Fruit fly (Drosophila melanogaster) whole organism, embryonic: ENCODE data around the gene ssp5.
A peak's percentile ranks its signal among the peaks of the same experiment; 100 is the strongest.

Source experiments
- Awh ChIP-seq: fragments of 200-800 bp; sonication (Bioruptor generic); IDR thresholded peaks from 2 replicates; pipeline ENCODE4, ENCODE4 v1.3.6; 2022; ENCODE audit warnings: missing biosample characterization, missing genetic modification characterization
- Bgb ChIP-seq: fragments of 200-800 bp; sonication (Bioruptor generic); IDR thresholded peaks from 2 replicates; pipeline ENCODE4 v1.3.6; 2022; ENCODE audit warnings: missing biosample characterization, missing genetic modification characterization; ENCODE audit not compliant: partially characterized antibody
- CG10274 ChIP-seq: fragments of 200-800 bp; sonication (Bioruptor generic); optimal IDR thresholded peaks from 3 replicates; lab custom pipeline; 2017; ENCODE audit warnings: missing biosample characterization, mild to moderate bottlenecking, missing genetic modification characterization
- CG11398 ChIP-seq: fragments of 200-800 bp; sonication (Bioruptor generic); optimal IDR thresholded peaks from 2 replicates; lab custom pipeline; 2016; ENCODE audit warnings: missing biosample characterization, missing genetic modification characterization
- CG11723 ChIP-seq: fragments of 200-800 bp; sonication (Bioruptor generic); optimal IDR thresholded peaks from 2 replicates; lab custom pipeline; 2017; ENCODE audit warnings: missing biosample characterization, mild to moderate bottlenecking, missing genetic modification characterization
- CG12391 ChIP-seq: fragments of 200-800 bp; sonication (Bioruptor generic); optimal IDR thresholded peaks from 3 replicates; lab custom pipeline; 2018; ENCODE audit warnings: missing biosample characterization, mild to moderate bottlenecking, missing genetic modification characterization, moderate library complexity
- CG13287 ChIP-seq: fragments of 200-800 bp; sonication (Bioruptor generic); IDR thresholded peaks from 2 replicates; pipeline ENCODE4 v1.3.6; 2022; ENCODE audit warnings: missing biosample characterization, missing genetic modification characterization; ENCODE audit not compliant: partially characterized antibody
- CG15601 ChIP-seq: fragments of 200-800 bp; sonication (Bioruptor generic); optimal IDR thresholded peaks from 3 replicates; lab custom pipeline; 2019; ENCODE audit warnings: missing biosample characterization, mild to moderate bottlenecking, missing genetic modification characterization, moderate library complexity
- CG16779 ChIP-seq: fragments of 200-800 bp; sonication (Bioruptor generic); IDR thresholded peaks from 2 replicates; pipeline ENCODE4 v1.3.6; 2022; ENCODE audit warnings: missing biosample characterization, missing genetic modification characterization
- CG18599 ChIP-seq: fragments of 200-800 bp; sonication (Bioruptor generic); optimal IDR thresholded peaks from 3 replicates; lab custom pipeline; 2017; ENCODE audit warnings: missing biosample characterization, missing genetic modification characterization, mild to moderate bottlenecking, moderate library complexity, missing genetic modification reagents
- CG18764 ChIP-seq: fragments of 200-800 bp; sonication (Bioruptor generic); optimal IDR thresholded peaks from 3 replicates; lab custom pipeline; 2016; ENCODE audit warnings: missing biosample characterization, missing genetic modification characterization
- CG2875 ChIP-seq: fragments of 200-800 bp; sonication (Bioruptor generic); optimal IDR thresholded peaks from 2 replicates; lab custom pipeline; 2017; ENCODE audit warnings: missing biosample characterization, mild to moderate bottlenecking, missing genetic modification characterization, missing genetic modification reagents
- CG3407 ChIP-seq: fragments of 200-800 bp; sonication (Bioruptor generic); optimal IDR thresholded peaks from 2 replicates; lab custom pipeline; 2018; ENCODE audit warnings: missing biosample characterization, mild to moderate bottlenecking, missing genetic modification characterization
- CG8290 ChIP-seq, 3 experiments: fragments of 200-800 bp; sonication (Bioruptor generic); optimal IDR thresholded peaks; 2 replicates each; lab custom pipeline; 2016 to 2019; ENCODE audit warnings: missing biosample characterization in 3 of 3, missing genetic modification characterization in 3 of 3, mild to moderate bottlenecking in 2 of 3, moderate library complexity in 1 of 3
- CHES-1-like ChIP-seq: fragments of 200-800 bp; sonication (Bioruptor generic); optimal IDR thresholded peaks from 2 replicates; lab custom pipeline; 2016; ENCODE audit warnings: missing biosample characterization, missing genetic modification characterization
- Chrac-16 ChIP-seq: fragments of 200-800 bp; sonication (Bioruptor generic); optimal IDR thresholded peaks from 3 replicates; lab custom pipeline; 2016; ENCODE audit warnings: missing biosample characterization, missing genetic modification characterization
- Doc2 ChIP-seq: fragments of 200-800 bp; sonication (Bioruptor generic); IDR thresholded peaks from 2 replicates; pipeline ENCODE4 v1.3.6; 2022; ENCODE audit warnings: missing biosample characterization, missing genetic modification characterization
- HHEX ChIP-seq: fragments of 200-800 bp; sonication (Bioruptor generic); optimal IDR thresholded peaks from 3 replicates; lab custom pipeline; 2017; ENCODE audit warnings: missing biosample characterization, mild to moderate bottlenecking, missing genetic modification characterization, missing genetic modification reagents
- HLH4C ChIP-seq: fragments of 200-800 bp; sonication (Bioruptor generic); IDR thresholded peaks from 3 replicates; pipeline ENCODE4 v1.3.6; 2022; ENCODE audit warnings: missing biosample characterization, missing genetic modification characterization; ENCODE audit not compliant: partially characterized antibody
- Kr ChIP-seq: fragments of 200-800 bp; sonication (Bioruptor generic); optimal IDR thresholded peaks from 2 replicates; lab custom pipeline; 2017; ENCODE audit warnings: missing biosample characterization, mild to moderate bottlenecking, missing genetic modification characterization
- Max ChIP-seq: fragments of 200-800 bp; sonication (Bioruptor generic); optimal IDR thresholded peaks from 2 replicates; lab custom pipeline; 2016; ENCODE audit warnings: missing biosample characterization, mild to moderate bottlenecking, missing genetic modification characterization
- PHDP ChIP-seq: fragments of 200-800 bp; sonication (Bioruptor generic); optimal IDR thresholded peaks from 3 replicates; lab custom pipeline; 2018; ENCODE audit warnings: missing biosample characterization, mild to moderate bottlenecking, missing genetic modification characterization, moderate library complexity
- Pdp1 ChIP-seq, 2 experiments: fragments of 200-800 bp; sonication (Bioruptor generic); optimal IDR thresholded peaks; 3 replicates each; lab custom pipeline; 2016; ENCODE audit warnings: missing biosample characterization in 2 of 2, missing genetic modification characterization in 2 of 2, mild to moderate bottlenecking in 1 of 2, moderate library complexity in 1 of 2
- Sox102F ChIP-seq: fragments of 200-800 bp; sonication (Bioruptor generic); optimal IDR thresholded peaks from 2 replicates; lab custom pipeline; 2018; ENCODE audit warnings: missing biosample characterization, mild to moderate bottlenecking, missing genetic modification characterization, moderate library complexity
- Sry-β ChIP-seq: fragments of 200-800 bp; sonication (Bioruptor generic); optimal IDR thresholded peaks from 2 replicates; lab custom pipeline; 2018; ENCODE audit warnings: missing biosample characterization, mild to moderate bottlenecking, missing genetic modification characterization, moderate library complexity
- Stat92E ChIP-seq, 3 experiments: fragments of >200 bp in 2 of 3; fragments of 200-800 bp in 1 of 3; sonication (Bioruptor generic) in 1 of 3; optimal IDR thresholded peaks; 2 replicates each; lab custom pipeline; 2017 to 2019; ENCODE audit warnings: missing biosample characterization in 3 of 3, missing genetic modification characterization in 3 of 3, mild to moderate bottlenecking in 1 of 3, moderate library complexity in 1 of 3
- Xrp1 ChIP-seq: fragments of 200-800 bp; sonication (Bioruptor generic); IDR thresholded peaks from 2 replicates; pipeline ENCODE4 v1.3.6; 2022; ENCODE audit warnings: missing biosample characterization, missing genetic modification characterization
- ara ChIP-seq: fragments of 200-800 bp; sonication (Bioruptor generic); IDR thresholded peaks from 2 replicates; pipeline ENCODE4 v1.3.6; 2022; ENCODE audit warnings: missing biosample characterization, missing genetic modification characterization
- az2 ChIP-seq: fragments of 200-800 bp; sonication (Bioruptor generic); optimal IDR thresholded peaks from 3 replicates; lab custom pipeline; 2016; ENCODE audit warnings: missing biosample characterization, missing genetic modification characterization
- bbx ChIP-seq: fragments of 200-800 bp; sonication (Bioruptor generic); IDR thresholded peaks from 2 replicates; pipeline ENCODE4 v1.3.6; 2022; ENCODE audit warnings: missing biosample characterization, missing genetic modification characterization; ENCODE audit not compliant: partially characterized antibody
- bsh ChIP-seq, 2 experiments: fragments of 200-800 bp; sonication (Bioruptor generic); optimal IDR thresholded peaks; 2 replicates each; lab custom pipeline; 2017 to 2018; ENCODE audit warnings: mild to moderate bottlenecking in 2 of 2, missing biosample characterization in 2 of 2, missing genetic modification characterization in 2 of 2, moderate library complexity in 1 of 2
- cato ChIP-seq: fragments of 200-800 bp; sonication (Bioruptor generic); optimal IDR thresholded peaks from 2 replicates; lab custom pipeline; 2016; ENCODE audit warnings: missing biosample characterization, missing genetic modification characterization, borderline replicate concordance
- fd64A ChIP-seq: fragments of 200-800 bp; sonication (Bioruptor generic); optimal IDR thresholded peaks from 3 replicates; lab custom pipeline; 2018; ENCODE audit warnings: missing biosample characterization, mild to moderate bottlenecking, missing genetic modification characterization
- gro ChIP-seq: fragments of 200-800 bp; sonication (Bioruptor generic); optimal IDR thresholded peaks from 2 replicates; lab custom pipeline; 2016; ENCODE audit warnings: missing biosample characterization, missing genetic modification characterization
- jing ChIP-seq: fragments of 200-800 bp; sonication (Bioruptor generic); optimal IDR thresholded peaks from 2 replicates; lab custom pipeline; 2018; ENCODE audit warnings: missing biosample characterization, mild to moderate bottlenecking, missing genetic modification characterization
- lola ChIP-seq, 3 experiments: fragments of >200 bp in 2 of 3; fragments of 200-800 bp in 1 of 3; sonication (Bioruptor generic) in 1 of 3; optimal IDR thresholded peaks; 2 replicates each; lab custom pipeline; 2017 to 2019; ENCODE audit warnings: missing biosample characterization in 3 of 3, missing genetic modification characterization in 3 of 3, mild to moderate bottlenecking in 1 of 3, moderate library complexity in 1 of 3
- pb ChIP-seq: fragments of 200-800 bp; sonication (Bioruptor generic); optimal IDR thresholded peaks from 3 replicates; lab custom pipeline; 2016; ENCODE audit warnings: missing biosample characterization, missing genetic modification characterization
- ro ChIP-seq: fragments of 200-800 bp; sonication (Bioruptor generic); IDR thresholded peaks from 2 replicates; pipeline ENCODE4 v1.3.6; 2022; ENCODE audit warnings: missing biosample characterization, missing genetic modification characterization
- sc ChIP-seq, 3 experiments: fragments of >200 bp in 2 of 3; fragments of 200-800 bp in 1 of 3; sonication (Bioruptor generic) in 1 of 3; optimal IDR thresholded peaks; 2 replicates in 2 of 3; 3 replicates in 1 of 3; lab custom pipeline; 2017; ENCODE audit warnings: mild to moderate bottlenecking in 1 of 3, missing biosample characterization in 1 of 3, missing genetic modification characterization in 1 of 3, missing genetic modification reagents in 1 of 3
- sim ChIP-seq: fragments of 200-800 bp; sonication (Bioruptor generic); IDR thresholded peaks from 2 replicates; pipeline ENCODE4 v1.3.6; 2022; ENCODE audit warnings: missing biosample characterization, missing genetic modification characterization
- sima ChIP-seq: fragments of 200-800 bp; sonication (Bioruptor generic); optimal IDR thresholded peaks from 2 replicates; lab custom pipeline; 2016; ENCODE audit warnings: missing biosample characterization, missing genetic modification characterization
- sob ChIP-seq: fragments of 200-800 bp; sonication (Bioruptor generic); IDR thresholded peaks from 2 replicates; pipeline ENCODE4 v1.3.6; 2022; ENCODE audit warnings: missing biosample characterization, missing genetic modification characterization
- tna ChIP-seq: fragments of 200-800 bp; sonication (Bioruptor generic); IDR thresholded peaks from 2 replicates; pipeline ENCODE4 v1.3.6; 2022; ENCODE audit warnings: missing biosample characterization, missing genetic modification characterization; ENCODE audit not compliant: partially characterized antibody
- trem ChIP-seq: fragments of 200-800 bp; optimal IDR thresholded peaks from 3 replicates; lab custom pipeline; 2019; ENCODE audit warnings: missing biosample characterization, mild to moderate bottlenecking, missing genetic modification characterization, moderate library complexity
- wek ChIP-seq: fragments of 200-800 bp; sonication (Bioruptor generic); optimal IDR thresholded peaks from 3 replicates; lab custom pipeline; 2018; ENCODE audit warnings: missing biosample characterization, mild to moderate bottlenecking, missing genetic modification characterization, moderate library complexity
- zf30C ChIP-seq: fragments of 200-800 bp; sonication (Bioruptor generic); optimal IDR thresholded peaks from 3 replicates; lab custom pipeline; 2018; ENCODE audit warnings: missing biosample characterization, mild to moderate bottlenecking, missing genetic modification characterization

The ssp5 gene

dm6 chr3R:11992934-11993670 lies 39.8 kb upstream of the ssp5 start, which contains the start of gene mfas (continued):
- TF ChIP-seq CG11398 (GFP tag; lab: Kevin White, UChicago): no peak
- no peak for TF ChIP-seq CG16779 (GFP tag; lab: Robert Waterston, UW)
- TF ChIP-seq CG2875 (GFP tag; lab: Kevin White, UChicago): peak; percentile 43
- no peak for TF ChIP-seq cato (GFP tag; lab: Kevin White, UChicago)
- no peak for TF ChIP-seq CG12391
- peak; percentile 14 for TF ChIP-seq Sox102F (GFP tag; lab: Kevin White, UChicago)
- peak; percentile 71 for TF ChIP-seq wek (GFP tag; lab: Kevin White, UChicago)
- no peak for TF ChIP-seq CG8290 (GFP tag; optimal IDR thresholded peaks at IDR 0.05; lab: Kevin White, UChicago)
- peak in 1 of 2 experiments; percentile 42 for TF ChIP-seq CG8290 (tag; optimal IDR thresholded peaks at IDR 0.05; lab: Kevin White, UChicago)
- 0 out of 2 replicates have a peak, but pooled peaks have one; percentile 6 for TF ChIP-seq ara (GFP tag; lab: Robert Waterston, UW)
- TF ChIP-seq CG10274 (GFP tag; lab: Kevin White, UChicago): no peak
- TF ChIP-seq bbx (GFP tag; lab: Robert Waterston, UW): peak; percentile 22; the same call in 1 of the 2 replicates
- peak in 1 of 2 experiments; percentile 10 for TF ChIP-seq Pdp1 (GFP tag; optimal IDR thresholded peaks at IDR 0.05; lab: Kevin White, UChicago)
- peak; percentile 16 for TF ChIP-seq Xrp1 (GFP tag; lab: Robert Waterston, UW)
- TF ChIP-seq trem: no peak
- TF ChIP-seq Kr: no peak
- TF ChIP-seq sim (GFP tag; lab: Robert Waterston, UW): no peak
- TF ChIP-seq Bgb (GFP tag; lab: Robert Waterston, UW): peak; percentile 7; the same call in 1 of the 2 replicates
- TF ChIP-seq az2 (GFP tag; lab: Kevin White, UChicago): no peak
- peak; percentile 25; the same call in 1 of the 2 replicates for TF ChIP-seq CG13287 (GFP tag; lab: Robert Waterston, UW)
- peak; percentile 15 for TF ChIP-seq PHDP (tag; lab: Kevin White, UChicago)
- TF ChIP-seq CG18764 (GFP tag; lab: Kevin White, UChicago): no peak
- peak; percentile 36; the same call in 1 of the 3 replicates for TF ChIP-seq HLH4C (GFP tag; lab: Robert Waterston, UW)
- peak; percentile 7 for TF ChIP-seq CG11723 (GFP tag; lab: Kevin White, UChicago)
- no peak for TF ChIP-seq Sry-β (GFP tag; lab: Kevin White, UChicago)
- TF ChIP-seq pb (GFP tag; lab: Kevin White, UChicago): peak; percentile 5
- no peak for TF ChIP-seq Doc2 (GFP tag; lab: Robert Waterston, UW)
- peak; percentile 44 for TF ChIP-seq fd64A (GFP tag; lab: Kevin White, UChicago)
- TF ChIP-seq CG18599: peak; percentile 26
- no peak for TF ChIP-seq Stat92E (GFP tag; optimal IDR thresholded peaks at IDR 0.05; lab: Kevin White, UChicago)
- peak in 1 of 2 experiments; percentile 52 for TF ChIP-seq bsh (GFP tag; optimal IDR thresholded peaks at IDR 0.05; lab: Kevin White, UChicago)
- TF ChIP-seq sima (GFP tag; lab: Kevin White, UChicago): no peak
- no peak for TF ChIP-seq Max
- peak; percentile 23 for TF ChIP-seq CG3407 (GFP tag; lab: Kevin White, UChicago)
- TF ChIP-seq zf30C (GFP tag; lab: Kevin White, UChicago): peak; percentile 14
- TF ChIP-seq jing: no peak
- peak; percentile 17 for TF ChIP-seq HHEX (GFP tag; lab: Kevin White, UChicago)
- TF ChIP-seq ro (GFP tag; lab: Robert Waterston, UW): no peak
- TF ChIP-seq lola (GFP tag; optimal IDR thresholded peaks at IDR 0.05; lab: Kevin White, UChicago): no peak
- 0 out of 2 replicates have a peak, but pooled peaks have one; percentile 31 for TF ChIP-seq Awh
- TF ChIP-seq Chrac-16: no peak
- TF ChIP-seq sob: no peak
- TF ChIP-seq CHES-1-like (GFP tag; lab: Kevin White, UChicago): peak; percentile 6
- TF ChIP-seq sc (optimal IDR thresholded peaks at IDR 0.05; lab: Kevin White, UChicago): no peak
- TF ChIP-seq sc (GFP tag; optimal IDR thresholded peaks at IDR 0.05; lab: Kevin White, UChicago): peak; percentile 15
- TF ChIP-seq gro: peak; percentile 31
- TF ChIP-seq CG15601 (tag; lab: Kevin White, UChicago): peak; percentile 43
- TF ChIP-seq tna (GFP tag; lab: Robert Waterston, UW): no peak
